Worm (Caenorhabditis elegans) whole organism, L4 larva: ENCODE measurements around the gene ZK1307.7.

Experiments
- F10B5.3 ChIP-seq: sonication (generic microtip); optimal IDR thresholded peaks from 2 replicates; lab custom pipeline; 2016; ENCODE audit warnings: mild to moderate bottlenecking, missing genetic modification characterization, missing compliant biosample characterization
- F26F4.8 ChIP-seq: fragments of 200-800 bp; sonication (Bioruptor generic); conservative IDR thresholded peaks from 2 replicates; pipeline ENCODE4 v1.3.6; 2022; ENCODE audit warnings: missing genetic modification characterization, missing compliant biosample characterization
- F37D6.2 ChIP-seq: sonication (generic microtip); optimal IDR thresholded peaks from 2 replicates; lab custom pipeline; 2016; ENCODE audit warnings: mild to moderate bottlenecking, missing genetic modification characterization, missing compliant biosample characterization
- T20F7.1 ChIP-seq: fragments of 200-800 bp; sonication (Bioruptor generic); optimal IDR thresholded peaks from 2 replicates; lab custom pipeline; 2018; ENCODE audit warnings: mild to moderate bottlenecking, missing genetic modification characterization, missing compliant biosample characterization
- Y105C5A.15 ChIP-seq: fragments of 200-800 bp; sonication (Bioruptor generic); IDR thresholded peaks from 2 replicates; pipeline ENCODE4 v1.3.6; 2022; ENCODE audit warnings: missing genetic modification characterization, missing compliant biosample characterization
- Y75B8A.6 ChIP-seq: fragments of 200-800 bp; sonication (Bioruptor generic); IDR thresholded peaks from 2 replicates; pipeline ENCODE4 v1.3.6; 2022; ENCODE audit warnings: missing genetic modification reagents, missing genetic modification characterization, missing compliant biosample characterization
- aha-1 ChIP-seq: fragments of 150-350 bp; peaks from one replicate; lab custom pipeline; 2014; ENCODE audit warnings: missing biosample characterization, missing genetic modification characterization
- ama-1 ChIP-seq: fragments of 150-350 bp; optimal IDR thresholded peaks from 2 replicates; lab custom pipeline; 2014; ENCODE audit warnings: inconsistent platforms, mixed read lengths
- arid-1 ChIP-seq: fragments of 200-800 bp; sonication (Bioruptor generic); conservative IDR thresholded peaks from 2 replicates; pipeline ENCODE4 v1.3.6; 2022; ENCODE audit warnings: missing genetic modification reagents, missing genetic modification characterization, missing compliant biosample characterization
- cey-2 ChIP-seq: sonication (generic microtip); optimal IDR thresholded peaks from 3 replicates; lab custom pipeline; 2017; ENCODE audit warnings: missing genetic modification characterization, mild to moderate bottlenecking, missing compliant biosample characterization, antibody characterized with exemption, borderline replicate concordance; ENCODE audit not compliant: insufficient read depth
- daf-16 ChIP-seq, 3 experiments: sonication (generic microtip); optimal IDR thresholded peaks; 2 replicates each; lab custom pipeline; 2016 to 2017; ENCODE audit warnings: missing genetic modification characterization in 3 of 3, missing genetic modification reagents in 3 of 3, mild to moderate bottlenecking in 2 of 3, missing compliant biosample characterization in 2 of 3, missing biosample characterization in 1 of 3, moderate library complexity in 1 of 3
- dmd-6 ChIP-seq: fragments of 200-800 bp; sonication (Bioruptor generic); IDR thresholded peaks from 2 replicates; pipeline ENCODE4 v1.3.6; 2022; ENCODE audit warnings: missing genetic modification reagents, missing genetic modification characterization, missing compliant biosample characterization
- dmd-8 ChIP-seq: fragments of 200-800 bp; sonication (Bioruptor generic); IDR thresholded peaks from 2 replicates; pipeline ENCODE4 v1.3.6; 2022; ENCODE audit warnings: missing genetic modification characterization, missing compliant biosample characterization
- dve-1 ChIP-seq: sonication (generic microtip); optimal IDR thresholded peaks from 2 replicates; lab custom pipeline; 2017; ENCODE audit warnings: antibody characterized with exemption, mild to moderate bottlenecking, missing genetic modification characterization, missing compliant biosample characterization; ENCODE audit not compliant: insufficient read depth
- egl-27 ChIP-seq: sonication (generic microtip); optimal IDR thresholded peaks from 3 replicates; lab custom pipeline; 2017; ENCODE audit warnings: missing biosample characterization, missing genetic modification reagents, missing genetic modification characterization
- gei-8 ChIP-seq: fragments of 200-800 bp; sonication (Bioruptor generic); optimal IDR thresholded peaks from 2 replicates; lab custom pipeline; 2018; ENCODE audit warnings: mild to moderate bottlenecking, missing genetic modification characterization, missing compliant biosample characterization
- hif-1 ChIP-seq, 2 experiments: sonication (generic microtip); optimal IDR thresholded peaks; 2 replicates each; lab custom pipeline; 2016 to 2017; ENCODE audit warnings: missing compliant biosample characterization in 2 of 2, missing genetic modification characterization in 2 of 2, missing genetic modification reagents in 2 of 2, missing genotype in 2 of 2, mild to moderate bottlenecking in 1 of 2
- hlh-11 ChIP-seq: fragments of 200-800 bp; sonication (Bioruptor generic); optimal IDR thresholded peaks from 2 replicates; lab custom pipeline; 2018; ENCODE audit warnings: mild to moderate bottlenecking, missing genetic modification characterization, missing compliant biosample characterization
- hlh-30 ChIP-seq: sonication (generic microtip); optimal IDR thresholded peaks from 2 replicates; lab custom pipeline; 2017; ENCODE audit warnings: antibody characterized with exemption, mild to moderate bottlenecking, missing genetic modification characterization, missing compliant biosample characterization; ENCODE audit not compliant: insufficient read depth
- jun-1 ChIP-seq: fragments of 150-350 bp; optimal IDR thresholded peaks from 2 replicates; lab custom pipeline; 2014; ENCODE audit warnings: missing biosample characterization, missing genetic modification reagents, missing genetic modification characterization
- lim-7 ChIP-seq: fragments of 200-800 bp; sonication (Bioruptor generic); IDR thresholded peaks from 2 replicates; pipeline ENCODE4 v1.3.6; 2022; ENCODE audit warnings: missing genetic modification characterization, missing compliant biosample characterization
- lin-1 ChIP-seq: fragments of 200-800 bp; sonication (Bioruptor generic); IDR thresholded peaks from 2 replicates; pipeline ENCODE4 v1.3.6; 2022; ENCODE audit warnings: missing genetic modification reagents, missing genetic modification characterization, missing compliant biosample characterization
- lin-38 ChIP-seq: fragments of 200-800 bp; sonication (Bioruptor generic); IDR thresholded peaks from 2 replicates; pipeline ENCODE4 v1.3.6; 2022; ENCODE audit warnings: missing genetic modification reagents, missing genetic modification characterization, missing compliant biosample characterization
- madf-9 ChIP-seq: fragments of 200-800 bp; sonication (Bioruptor generic); conservative IDR thresholded peaks from 2 replicates; pipeline ENCODE4 v1.3.6; 2022; ENCODE audit warnings: missing genetic modification reagents, missing genetic modification characterization, missing compliant biosample characterization
- mdl-1 ChIP-seq, 2 experiments: fragments of 150-350 bp in 1 of 2; sonication (generic microtip) in 1 of 2; optimal IDR thresholded peaks; 2 replicates each; lab custom pipeline; 2014 to 2017; ENCODE audit warnings: missing biosample characterization in 2 of 2, missing genetic modification characterization in 2 of 2
- mep-1 ChIP-seq: fragments of 150-350 bp; sonication (generic microtip); optimal IDR thresholded peaks from 3 replicates; lab custom pipeline; 2014; ENCODE audit warnings: missing biosample characterization, missing genetic modification characterization
- mes-2 ChIP-seq: sonication (generic microtip); optimal IDR thresholded peaks from 2 replicates; lab custom pipeline; 2016; ENCODE audit warnings: missing genotype, mild to moderate bottlenecking, missing genetic modification characterization, missing compliant biosample characterization; ENCODE audit not compliant: poor library complexity, severe bottlenecking
- mxl-3 ChIP-seq: fragments of 200-800 bp; sonication (Bioruptor generic); optimal IDR thresholded peaks from 2 replicates; lab custom pipeline; 2018; ENCODE audit warnings: mild to moderate bottlenecking, missing genetic modification characterization, missing compliant biosample characterization
- nhr-11 ChIP-seq: fragments of 150-350 bp; optimal IDR thresholded peaks from 2 replicates; lab custom pipeline; 2014; ENCODE audit warnings: missing biosample characterization, missing genetic modification characterization
- nhr-28 ChIP-seq: fragments of 150-350 bp; optimal IDR thresholded peaks from 2 replicates; lab custom pipeline; 2014; ENCODE audit warnings: missing biosample characterization, missing genetic modification characterization
- nhr-42 ChIP-seq: fragments of 200-800 bp; sonication (Bioruptor generic); IDR thresholded peaks from 2 replicates; pipeline ENCODE4 v1.3.6; 2022; ENCODE audit warnings: missing genetic modification characterization, missing compliant biosample characterization
- nhr-76 ChIP-seq: fragments of 150-350 bp; optimal IDR thresholded peaks from 2 replicates; lab custom pipeline; 2014; ENCODE audit warnings: missing biosample characterization, missing genetic modification characterization
- rbr-2 ChIP-seq: sonication (generic microtip); optimal IDR thresholded peaks from 2 replicates; lab custom pipeline; 2016; ENCODE audit warnings: missing genotype, missing genetic modification characterization, missing compliant biosample characterization
- skn-1 ChIP-seq: fragments of 150-350 bp; optimal IDR thresholded peaks from 2 replicates; lab custom pipeline; 2014; ENCODE audit warnings: missing biosample characterization, missing genetic modification characterization
- snpc-1.2 ChIP-seq: fragments of 200-800 bp; sonication (Bioruptor generic); IDR thresholded peaks from 2 replicates; pipeline ENCODE4 v1.3.6; 2022; ENCODE audit warnings: missing genetic modification reagents, missing genetic modification characterization, missing compliant biosample characterization
- snpc-4 ChIP-seq: fragments of 150-350 bp; optimal IDR thresholded peaks from 2 replicates; lab custom pipeline; 2014; ENCODE audit warnings: missing biosample characterization, missing genetic modification characterization
- spr-1 ChIP-seq: sonication (generic microtip); optimal IDR thresholded peaks from 2 replicates; lab custom pipeline; 2016; ENCODE audit warnings: mild to moderate bottlenecking, missing genetic modification characterization, missing compliant biosample characterization
- tra-1 ChIP-seq: fragments of 200-800 bp; sonication (Bioruptor generic); IDR thresholded peaks from 2 replicates; pipeline ENCODE4 v1.3.6; 2022; ENCODE audit warnings: missing genetic modification reagents, missing genetic modification characterization, missing compliant biosample characterization
- unc-130 ChIP-seq: sonication (generic microtip); optimal IDR thresholded peaks from 2 replicates; lab custom pipeline; 2016; ENCODE audit warnings: missing genetic modification reagents, missing genetic modification characterization, missing compliant biosample characterization
- unc-62 ChIP-seq, 3 experiments: fragments of 150-350 bp in 1 of 3; sonication (generic microtip); optimal IDR thresholded peaks in 2 of 3; peaks in 1 of 3; 1 replicate in 1 of 3; 2 replicates in 2 of 3; lab custom pipeline; 2014 to 2017; ENCODE audit warnings: missing biosample characterization in 3 of 3, missing genetic modification characterization in 3 of 3, missing genetic modification reagents in 3 of 3, missing genotype in 1 of 3
- vab-7 ChIP-seq: fragments of 200-800 bp; sonication (Bioruptor generic); IDR thresholded peaks from 2 replicates; pipeline ENCODE4 v1.3.6; 2022; ENCODE audit warnings: missing genetic modification reagents, missing genetic modification characterization, missing compliant biosample characterization
- zfp-2 ChIP-seq: sonication (generic microtip); optimal IDR thresholded peaks from 2 replicates; lab custom pipeline; 2016; ENCODE audit warnings: mild to moderate bottlenecking, missing genetic modification characterization, missing compliant biosample characterization
- zip-11 ChIP-seq: fragments of 200-800 bp; sonication (Bioruptor generic); IDR thresholded peaks from 2 replicates; pipeline ENCODE4 v1.3.6; 2022; ENCODE audit warnings: missing genetic modification characterization, missing compliant biosample characterization

The ZK1307.7 gene

ce11 chrII:9603419-9603818 lies 33.0 kb upstream of the ZK1307.7 start (continued):
- TF ChIP-seq egl-27 (tag; lab: Kevin White, UChicago) (no peak), nhr-42 (GFP tag; lab: Robert Waterston, UW) (peak; percentile 76; the same call in 1 of the 2 replicates), dmd-8 (GFP tag; lab: Robert Waterston, UW) (no peak), ama-1 (peak; percentile 61), lim-7 (GFP tag; lab: Robert Waterston, UW) (no peak), skn-1 (tag; lab: Kevin White, UChicago) (no peak), zip-11 (GFP tag; lab: Robert Waterston, UW) (no peak), gei-8 (GFP tag; lab: Kevin White, UChicago) (peak; percentile 91), arid-1 (GFP tag; lab: Robert Waterston, UW) (peak; percentile 69; the same call in 1 of the 2 replicates), lin-38 (GFP tag; lab: Robert Waterston, UW) (no peak; the same call in 1 of the 2 replicates), spr-1 (tag; lab: Kevin White, UChicago) (peak; percentile 60), dve-1 (tag; lab: Kevin White, UChicago) (peak; percentile 99), nhr-28 (tag; lab: Kevin White, UChicago) (peak; percentile 99), nhr-11 (tag; lab: Kevin White, UChicago) (peak; percentile 100), snpc-1.2 (GFP tag; lab: Robert Waterston, UW) (no peak), madf-9 (GFP tag; lab: Robert Waterston, UW) (no peak), Y75B8A.6 (GFP tag; lab: Robert Waterston, UW) (0 out of 2 replicates have a peak, but pooled peaks have one; percentile 16), lin-1 (GFP tag; lab: Robert Waterston, UW) (peak; percentile 53; the same call in 1 of the 2 replicates), aha-1 (tag; lab: Kevin White, UChicago) (peak; percentile 98), mxl-3 (GFP tag; lab: Kevin White, UChicago) (peak; percentile 99), unc-130 (GFP tag; lab: Kevin White, UChicago) (no peak), zfp-2 (tag; lab: Kevin White, UChicago) (peak; percentile 38), vab-7 (GFP tag; lab: Robert Waterston, UW) (no peak), cey-2 (tag; lab: Kevin White, UChicago) (peak; percentile 79), dmd-6 (GFP tag; lab: Robert Waterston, UW) (peak; percentile 100), Y105C5A.15 (GFP tag; lab: Robert Waterston, UW) (no peak), F10B5.3 (no peak), jun-1 (tag; lab: Kevin White, UChicago) (peak; percentile 78), T20F7.1 (GFP tag; lab: Kevin White, UChicago) (peak; percentile 85)

- peak; percentile 30 for TF ChIP-seq mes-2
- TF ChIP-seq daf-16 (GFP tag; optimal IDR thresholded peaks at IDR 0.05; lab: Kevin White, UChicago): no peak
- peak; percentile 61 for TF ChIP-seq daf-16 (tag; optimal IDR thresholded peaks at IDR 0.05; lab: Kevin White, UChicago)
- TF ChIP-seq mdl-1 (tag; optimal IDR thresholded peaks at IDR 0.05; lab: Kevin White, UChicago): peak in 1 of 2 experiments; percentile 41
- TF ChIP-seq mep-1: peak; percentile 6
- peak in 1 of 2 experiments; percentile 69 for TF ChIP-seq unc-62 (GFP tag; optimal IDR thresholded peaks at IDR 0.05 in 1 of 2; lab: Kevin White, UChicago)
- no peak for TF ChIP-seq unc-62 (tag; optimal IDR thresholded peaks at IDR 0.05; lab: Kevin White, UChicago)
- TF ChIP-seq hlh-11 (tag; lab: Kevin White, UChicago): peak; percentile 47
- no peak for TF ChIP-seq snpc-4
- no peak for TF ChIP-seq nhr-76 (tag; lab: Kevin White, UChicago)
- 0 out of 2 replicates have a peak, but pooled peaks have one; percentile 28 for TF ChIP-seq tra-1 (GFP tag; lab: Robert Waterston, UW)
- peak; percentile 24 for TF ChIP-seq hlh-30 (tag; lab: Kevin White, UChicago)
- TF ChIP-seq dve-1 (tag; lab: Kevin White, UChicago): peak; percentile 73
- TF ChIP-seq F37D6.2 (tag; lab: Kevin White, UChicago): no peak
- TF ChIP-seq hif-1 (tag; optimal IDR thresholded peaks at IDR 0.05; lab: Kevin White, UChicago): peak in 1 of 2 experiments; percentile 15
- TF ChIP-seq nhr-28 (tag; lab: Kevin White, UChicago): peak; percentile 82
- TF ChIP-seq mxl-3 (GFP tag; lab: Kevin White, UChicago): peak; percentile 34
- TF ChIP-seq dmd-6 (GFP tag; lab: Robert Waterston, UW): peak; percentile 72
- no peak for TF ChIP-seq rbr-2
- peak; percentile 58 for TF ChIP-seq aha-1 (tag; lab: Kevin White, UChicago)
- TF ChIP-seq F26F4.8: no peak
- peak; percentile 31; the same call in 1 of the 2 replicates for TF ChIP-seq lin-1 (GFP tag; lab: Robert Waterston, UW)
Measured at ce11 chrII:9604063-9604462, 32.3 kb upstream of the ZK1307.7 start.
